Worm (Caenorhabditis elegans) whole organism, young adult: Measurements from ENCODE around the gene msp-142.

Experiments used
- B0261.1 ChIP-seq: sonication (generic microtip); optimal IDR thresholded peaks from 2 replicates; lab custom pipeline; 2016; ENCODE audit warnings: mild to moderate bottlenecking, missing genetic modification characterization, moderate library complexity, missing compliant biosample characterization
- B0336.3 ChIP-seq: fragments of 200-800 bp; sonication (Bioruptor generic); IDR thresholded peaks from 2 replicates; pipeline ENCODE4 v1.3.6; 2022; ENCODE audit warnings: missing genetic modification characterization, missing compliant biosample characterization
- C06A6.2 ChIP-seq: fragments of 200-800 bp; sonication (Bioruptor generic); conservative IDR thresholded peaks from 2 replicates; pipeline ENCODE4 v1.3.6; 2022; ENCODE audit warnings: missing genetic modification characterization, missing compliant biosample characterization
- D2030.7 ChIP-seq: fragments of 200-800 bp; sonication (Bioruptor generic); IDR thresholded peaks from 2 replicates; pipeline ENCODE4 v1.3.6; 2022; ENCODE audit warnings: missing genetic modification reagents, missing genetic modification characterization, missing compliant biosample characterization
- F10E7.11 ChIP-seq: sonication (generic microtip); optimal IDR thresholded peaks from 2 replicates; lab custom pipeline; 2017; ENCODE audit warnings: mild to moderate bottlenecking, missing genetic modification characterization, moderate library complexity, missing compliant biosample characterization
- F23B12.7 ChIP-seq: sonication (generic microtip); optimal IDR thresholded peaks from 2 replicates; lab custom pipeline; 2017; ENCODE audit warnings: missing genetic modification characterization, mild to moderate bottlenecking, missing compliant biosample characterization, antibody characterized with exemption, moderate library complexity; ENCODE audit not compliant: insufficient read depth
- F37B4.10 ChIP-seq: fragments of 200-800 bp; sonication (Bioruptor generic); IDR thresholded peaks from 2 replicates; pipeline ENCODE4 v1.3.6; 2022; ENCODE audit warnings: missing genetic modification characterization, missing compliant biosample characterization
- F52B5.7 ChIP-seq: sonication (generic microtip); optimal IDR thresholded peaks from 2 replicates; lab custom pipeline; 2016; ENCODE audit warnings: mild to moderate bottlenecking, missing genetic modification characterization, missing compliant biosample characterization
- F57C9.4 ChIP-seq: sonication (generic microtip); optimal IDR thresholded peaks from 2 replicates; lab custom pipeline; 2017; ENCODE audit warnings: mild to moderate bottlenecking, missing genetic modification characterization, missing compliant biosample characterization
- Y53F4B.3 ChIP-seq: fragments of 200-800 bp; sonication (Bioruptor generic); IDR thresholded peaks from 2 replicates; pipeline ENCODE4 v1.3.6; 2022; ENCODE audit warnings: missing genetic modification reagents, missing genetic modification characterization, missing compliant biosample characterization
- Y53G8AR.9 ChIP-seq: fragments of 200-800 bp; sonication (Bioruptor generic); conservative IDR thresholded peaks from 2 replicates; pipeline ENCODE4 v1.3.6; 2022; ENCODE audit warnings: missing genetic modification reagents, missing genetic modification characterization, missing compliant biosample characterization
- Y67H2A.10 ChIP-seq: fragments of 200-800 bp; sonication (Bioruptor generic); conservative IDR thresholded peaks from 2 replicates; pipeline ENCODE4 v1.3.6; 2022; ENCODE audit warnings: missing genetic modification reagents, missing genetic modification characterization, missing compliant biosample characterization
- Y95B8A.8 ChIP-seq: fragments of 200-800 bp; sonication (Bioruptor generic); IDR thresholded peaks from 2 replicates; pipeline ENCODE4 v1.3.6; 2022; ENCODE audit warnings: missing genetic modification reagents, missing genetic modification characterization, missing compliant biosample characterization
- ama-1 ChIP-seq, 3 experiments: fragments of 150-350 bp in 1 of 3; sonication (generic microtip) in 2 of 3; optimal IDR thresholded peaks; 2 replicates each; lab custom pipeline; 2014 to 2018; ENCODE audit warnings: missing biosample characterization in 2 of 3, missing genetic modification characterization in 2 of 3, missing genetic modification reagents in 2 of 3
- aptf-2 ChIP-seq: fragments of 200-800 bp; sonication (Bioruptor generic); conservative IDR thresholded peaks from 2 replicates; pipeline ENCODE4 v1.3.6; 2022; ENCODE audit warnings: missing genetic modification reagents, missing genetic modification characterization, missing compliant biosample characterization
- aptf-3 ChIP-seq: fragments of 200-800 bp; sonication (Bioruptor generic); IDR thresholded peaks from 2 replicates; pipeline ENCODE4 v1.3.6; 2022; ENCODE audit warnings: missing genetic modification characterization, missing compliant biosample characterization
- atf-7 ChIP-seq: sonication (generic microtip); optimal IDR thresholded peaks from 2 replicates; lab custom pipeline; 2017; ENCODE audit warnings: mild to moderate bottlenecking, missing genetic modification characterization, missing compliant biosample characterization
- ccch-3 ChIP-seq: fragments of 200-800 bp; sonication (Bioruptor generic); optimal IDR thresholded peaks from 2 replicates; lab custom pipeline; 2018; ENCODE audit warnings: mild to moderate bottlenecking, missing genetic modification characterization, missing compliant biosample characterization
- ceh-40 ChIP-seq: fragments of 200-800 bp; sonication (Bioruptor generic); IDR thresholded peaks from 2 replicates; pipeline ENCODE4 v1.3.6; 2022; ENCODE audit warnings: missing genetic modification characterization, missing compliant biosample characterization
- efl-1 ChIP-seq: fragments of 150-350 bp; optimal IDR thresholded peaks from 2 replicates; lab custom pipeline; 2014; ENCODE audit warnings: missing biosample characterization, missing genetic modification reagents, missing genetic modification characterization
- egrh-3 ChIP-seq: fragments of 200-800 bp; sonication (Bioruptor generic); IDR thresholded peaks from 2 replicates; pipeline ENCODE4 v1.3.6; 2022; ENCODE audit warnings: missing genetic modification reagents, missing genetic modification characterization, missing compliant biosample characterization
- ekl-4 ChIP-seq: fragments of 200-800 bp; sonication (Bioruptor generic); IDR thresholded peaks from 2 replicates; pipeline ENCODE4 v1.3.6; 2022; ENCODE audit warnings: missing genetic modification reagents, missing genetic modification characterization, missing compliant biosample characterization
- gei-17 ChIP-seq: fragments of 200-800 bp; sonication (Bioruptor generic); optimal IDR thresholded peaks from 2 replicates; lab custom pipeline; 2018; ENCODE audit warnings: mild to moderate bottlenecking, missing genetic modification characterization, missing compliant biosample characterization
- hlh-26 ChIP-seq: fragments of 200-800 bp; sonication (Bioruptor generic); conservative IDR thresholded peaks from 2 replicates; pipeline ENCODE4 v1.3.6; 2022; ENCODE audit warnings: missing genetic modification reagents, missing genetic modification characterization, missing compliant biosample characterization
- hmg-1.2 ChIP-seq: fragments of 200-800 bp; sonication (Bioruptor generic); IDR thresholded peaks from 2 replicates; pipeline ENCODE4 v1.3.6; 2022; ENCODE audit warnings: missing genetic modification reagents, missing genetic modification characterization, missing compliant biosample characterization
- hmg-20 ChIP-seq: fragments of 200-800 bp; sonication (Bioruptor generic); IDR thresholded peaks from 2 replicates; pipeline ENCODE4 v1.3.6; 2022; ENCODE audit warnings: missing genetic modification reagents, missing genetic modification characterization, missing compliant biosample characterization
- let-607 ChIP-seq, 2 experiments: fragments of 200-800 bp in 1 of 2; sonication (Bioruptor generic) in 1 of 2; sonication (generic microtip) in 1 of 2; optimal IDR thresholded peaks; 2 replicates each; lab custom pipeline; 2016 to 2018; ENCODE audit warnings: mild to moderate bottlenecking in 2 of 2, missing compliant biosample characterization in 2 of 2, missing genetic modification characterization in 2 of 2, moderate library complexity in 2 of 2, missing genotype in 1 of 2
- lin-35 ChIP-seq, 3 experiments: fragments of 150-350 bp in 2 of 3; sonication (generic microtip) in 1 of 3; optimal IDR thresholded peaks; 2 replicates each; lab custom pipeline; 2014 to 2018; ENCODE audit warnings: missing biosample characterization in 3 of 3, missing genetic modification characterization in 3 of 3, missing genetic modification reagents in 3 of 3
- lsy-27 ChIP-seq: sonication (generic microtip); optimal IDR thresholded peaks from 2 replicates; lab custom pipeline; 2017; ENCODE audit warnings: missing genetic modification characterization, mild to moderate bottlenecking, missing compliant biosample characterization, antibody characterized with exemption, missing genotype, borderline replicate concordance; ENCODE audit not compliant: insufficient read depth
- madf-10 ChIP-seq: sonication (generic microtip); optimal IDR thresholded peaks from 2 replicates; lab custom pipeline; 2016; ENCODE audit warnings: mild to moderate bottlenecking, missing genetic modification characterization, missing compliant biosample characterization
- madf-3 ChIP-seq: fragments of 200-800 bp; sonication (Bioruptor generic); IDR thresholded peaks from 2 replicates; pipeline ENCODE4 v1.3.6; 2022; ENCODE audit warnings: missing genetic modification reagents, missing genetic modification characterization, missing compliant biosample characterization
- mcd-1 ChIP-seq: fragments of 200-800 bp; sonication (Bioruptor generic); IDR thresholded peaks from 2 replicates; pipeline ENCODE4 v1.3.6; 2022; ENCODE audit warnings: missing genetic modification reagents, missing genetic modification characterization, missing compliant biosample characterization
- mes-4 ChIP-seq: sonication (generic microtip); optimal IDR thresholded peaks from 2 replicates; lab custom pipeline; 2016; ENCODE audit warnings: missing genotype, missing genetic modification characterization, missing compliant biosample characterization
- mxl-1 ChIP-seq: sonication (generic microtip); optimal IDR thresholded peaks from 2 replicates; lab custom pipeline; 2016; ENCODE audit warnings: missing genetic modification characterization, missing compliant biosample characterization
- nhr-120 ChIP-seq: fragments of 200-800 bp; sonication (Bioruptor generic); IDR thresholded peaks from 2 replicates; pipeline ENCODE4 v1.3.6; 2022; ENCODE audit warnings: missing genetic modification characterization, missing compliant biosample characterization
- nhr-80 ChIP-seq: sonication (generic microtip); optimal IDR thresholded peaks from 2 replicates; lab custom pipeline; 2016; ENCODE audit warnings: missing genetic modification characterization, missing compliant biosample characterization
- pbrm-1 ChIP-seq: fragments of 200-800 bp; sonication (Bioruptor generic); IDR thresholded peaks from 2 replicates; pipeline ENCODE4 v1.3.6; 2022; ENCODE audit warnings: missing genetic modification reagents, missing genetic modification characterization, missing compliant biosample characterization
- sdz-38 ChIP-seq: sonication (generic microtip); optimal IDR thresholded peaks from 2 replicates; lab custom pipeline; 2016; ENCODE audit warnings: missing genotype, missing genetic modification characterization, missing compliant biosample characterization
- sea-2 ChIP-seq: fragments of 200-800 bp; sonication (Bioruptor generic); IDR thresholded peaks from 2 replicates; pipeline ENCODE4 v1.3.6; 2022; ENCODE audit warnings: missing genetic modification characterization, missing compliant biosample characterization
- snpc-1.3 ChIP-seq: sonication (generic microtip); optimal IDR thresholded peaks from 2 replicates; lab custom pipeline; 2017; ENCODE audit warnings: missing genetic modification characterization, mild to moderate bottlenecking, missing compliant biosample characterization, antibody characterized with exemption, moderate library complexity, missing genotype, missing genetic modification reagents; ENCODE audit not compliant: insufficient read depth
- sptf-2 ChIP-seq: fragments of 200-800 bp; sonication (Bioruptor generic); optimal IDR thresholded peaks from 2 replicates; lab custom pipeline; 2018; ENCODE audit warnings: mild to moderate bottlenecking, missing genetic modification characterization, missing compliant biosample characterization
- unc-62 ChIP-seq: fragments of 150-350 bp; optimal IDR thresholded peaks from 2 replicates; lab custom pipeline; 2014; ENCODE audit warnings: missing biosample characterization, missing genetic modification reagents, missing genetic modification characterization
- zfh-2 ChIP-seq: fragments of 200-800 bp; sonication (Bioruptor generic); conservative IDR thresholded peaks from 2 replicates; pipeline ENCODE4 v1.3.6; 2022; ENCODE audit warnings: missing genetic modification reagents, missing genetic modification characterization, missing compliant biosample characterization
- ztf-22 ChIP-seq: fragments of 200-800 bp; sonication (Bioruptor generic); optimal IDR thresholded peaks from 2 replicates; lab custom pipeline; 2018; ENCODE audit warnings: mild to moderate bottlenecking, missing genetic modification characterization, moderate library complexity, missing compliant biosample characterization
- ztf-26 ChIP-seq: sonication (generic microtip); optimal IDR thresholded peaks from 2 replicates; lab custom pipeline; 2017; ENCODE audit warnings: missing genetic modification characterization, missing compliant biosample characterization

The msp-142 gene

ce11 chrII:5790313-5790773 is 7.4 kb upstream of the msp-142 start, which contains the start of gene lect-2:
TSS of gene lect-2 (plus strand) at chrII:5790723.
- TF ChIP-seq C06A6.2 (GFP tag; lab: Robert Waterston, UW) (no peak), zfh-2 (no peak), let-607 (tag; optimal IDR thresholded peaks at IDR 0.05; lab: Kevin White, UChicago) (no peak), sea-2 (no peak), pbrm-1 (GFP tag; lab: Robert Waterston, UW) (no peak), mes-4 (no peak), lsy-27 (no peak), atf-7 (tag; lab: Kevin White, UChicago) (no peak), sdz-38 (no peak), Y53G8AR.9 (no peak), ekl-4 (no peak), D2030.7 (GFP tag; lab: Robert Waterston, UW) (no peak), nhr-120 (GFP tag; lab: Robert Waterston, UW) (no peak), ama-1 (optimal IDR thresholded peaks at IDR 0.05; lab: Kevin White, UChicago) (no peak), ama-1 (GFP tag; optimal IDR thresholded peaks at IDR 0.05; lab: Kevin White, UChicago) (no peak), F52B5.7 (tag; lab: Kevin White, UChicago) (no peak), egrh-3 (GFP tag; lab: Robert Waterston, UW) (no peak)

DNA sequence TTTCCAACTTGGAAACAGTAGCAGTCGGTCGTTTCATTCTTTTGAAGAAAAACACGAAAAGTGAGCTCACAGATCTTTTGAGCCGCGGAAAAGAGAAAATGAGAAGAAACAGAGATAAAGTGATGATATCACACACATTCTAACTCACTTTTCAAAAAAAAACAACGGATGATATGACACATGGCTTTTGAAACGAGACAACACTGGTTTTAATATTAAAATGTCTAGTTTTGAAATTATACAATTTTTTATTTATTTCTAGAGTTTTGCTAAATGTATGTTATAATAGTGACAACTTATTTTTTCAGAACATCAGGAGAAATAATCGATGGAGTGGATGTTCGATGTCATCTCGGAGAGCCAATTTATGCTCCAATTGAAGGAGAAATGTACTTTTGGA is 5.2 kb upstream of the msp-142 start, which contains the start of gene K05F1.14:
Gene K05F1.14 (minus strand): TSS at position 101 of the 400 bp plus-strand sequence.
- TF ChIP-seq mxl-1 (no peak), B0336.3 (GFP tag; lab: Robert Waterston, UW) (no peak), nhr-80 (tag; lab: Kevin White, UChicago) (no peak), ztf-26 (tag; lab: Kevin White, UChicago) (no peak), hmg-1.2 (GFP tag; lab: Robert Waterston, UW) (no peak), B0261.1 (tag; lab: Kevin White, UChicago) (no peak), F23B12.7 (tag; lab: Kevin White, UChicago) (no peak), mcd-1 (no peak), unc-62 (no peak), madf-3 (GFP tag; lab: Robert Waterston, UW) (no peak), ama-1 (optimal IDR thresholded peaks at IDR 0.05; lab: Kevin White, UChicago) (no peak), ama-1 (GFP tag; optimal IDR thresholded peaks at IDR 0.05; lab: Kevin White, UChicago) (no peak), aptf-3 (no peak), hlh-26 (GFP tag; lab: Robert Waterston, UW) (no peak), ztf-22 (GFP tag; lab: Kevin White, UChicago) (no peak), aptf-2 (GFP tag; lab: Robert Waterston, UW) (no peak)
- TF ChIP-seq, all 124 proteins: peak for 0

DNA sequence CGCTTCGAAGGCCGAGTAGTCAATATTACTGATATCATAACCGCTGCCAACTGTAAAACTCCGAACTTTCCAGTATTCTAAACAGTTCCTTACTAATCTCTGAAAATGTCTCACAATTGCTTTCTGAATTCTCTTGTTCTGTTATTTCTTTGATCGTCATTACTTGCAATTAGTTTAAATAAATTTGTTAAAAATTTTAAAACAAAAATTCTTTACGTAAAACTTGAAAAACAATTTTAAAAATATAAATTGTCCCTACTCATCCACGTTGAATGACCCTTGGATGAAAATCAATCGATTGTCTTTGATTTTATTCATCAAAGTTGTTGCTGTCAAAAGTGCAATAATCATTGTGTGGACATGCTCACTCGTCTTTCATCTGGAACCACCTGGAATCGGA is 3.5 kb upstream of the msp-142 start, which contains the start of gene acdh-8:
Gene acdh-8 (plus strand): TSS at position 301 of the 400 bp plus-strand sequence.
- no peak for TF ChIP-seq Y53F4B.3 (GFP tag; lab: Robert Waterston, UW)
- no peak for TF ChIP-seq F52B5.7 (tag; lab: Kevin White, UChicago)
- no peak for TF ChIP-seq madf-10
- TF ChIP-seq lin-35 (GFP tag; optimal IDR thresholded peaks at IDR 0.05; lab: Kevin White, UChicago) = no peak

DNA sequence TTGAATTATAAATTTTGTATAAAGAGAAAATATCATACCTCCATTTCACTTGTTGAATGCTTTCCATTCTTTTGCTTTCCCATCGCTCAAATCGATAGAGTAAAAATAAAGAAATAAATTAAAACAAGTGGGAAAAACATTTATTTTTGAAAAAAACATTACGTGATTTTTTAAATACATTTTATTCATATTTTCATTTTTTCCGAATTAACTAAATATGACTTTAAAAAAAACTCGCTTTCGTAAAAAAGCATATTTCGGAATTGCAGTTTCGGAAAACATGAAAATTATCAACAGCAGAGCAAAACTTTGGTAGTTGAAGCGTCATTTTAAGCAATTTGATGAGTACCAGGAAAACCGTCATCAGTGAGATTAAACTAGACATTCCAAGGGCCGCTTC is 1.8 kb downstream of the msp-142 start, which contains the start of gene K05F1.8:
Gene K05F1.8 (minus strand): TSS at position 101 of the 400 bp plus-strand sequence.
- TF ChIP-seq snpc-1.3 (tag; lab: Kevin White, UChicago) (no peak), Y95B8A.8 (GFP tag; lab: Robert Waterston, UW) (no peak), Y67H2A.10 (GFP tag; lab: Robert Waterston, UW) (no peak), mes-4 (no peak), ztf-26 (tag; lab: Kevin White, UChicago) (no peak), ceh-40 (GFP tag; lab: Robert Waterston, UW) (no peak), sptf-2 (GFP tag; lab: Kevin White, UChicago) (no peak), efl-1 (GFP tag; lab: Kevin White, UChicago) (no peak), ccch-3 (no peak), mcd-1 (no peak), F10E7.11 (tag; lab: Kevin White, UChicago) (no peak), F57C9.4 (no peak), F37B4.10 (GFP tag; lab: Robert Waterston, UW) (no peak), hmg-20 (GFP tag; lab: Robert Waterston, UW) (no peak), sdz-38 (no peak), gei-17 (GFP tag; lab: Kevin White, UChicago) (no peak), aptf-3 (no peak)
